Fruit fly (Drosophila melanogaster): Measurements from ENCODE around the gene CG9215.
A peak's percentile ranks its signal among the peaks of the same experiment; 100 is the strongest.

Gene CG9215

dm6 chrX:15617916-15618315, 35.2 kb upstream of the CG9215 start (continued):
- peak; percentile 26 for TF ChIP-seq CoRest (tag; optimal IDR thresholded peaks at IDR 0.05)
- 0 out of 2 replicates have a peak, but pooled peaks have one; percentile 22 for TF ChIP-seq Rx (GFP tag; IDR thresholded peaks at IDR 0.05)
- no peak for TF ChIP-seq NC2α (GFP tag; optimal IDR thresholded peaks at IDR 0.05)
- TF ChIP-seq CG17361 (GFP tag; IDR thresholded peaks at IDR 0.05): peak; percentile 35; the same call in 1 of the 3 replicates
- TF ChIP-seq caup (GFP tag; optimal IDR thresholded peaks at IDR 0.05; ENCODE audit: severe bottlenecking): no peak
- TF ChIP-seq cg (GFP tag; optimal IDR thresholded peaks at IDR 0.05): no peak
- peak; percentile 61 for TF ChIP-seq sens (GFP tag)
- TF ChIP-seq H15 (GFP tag; IDR thresholded peaks at IDR 0.05): 0 out of 3 replicates have a peak, but pooled peaks have one; percentile 35
- no peak for TF ChIP-seq gsb (GFP tag; IDR thresholded peaks at IDR 0.05)
- TF ChIP-seq CG12391 (tag; optimal IDR thresholded peaks at IDR 0.05): peak; percentile 47
- TF ChIP-seq cwo (GFP tag; optimal IDR thresholded peaks at IDR 0.05): no peak
- TF ChIP-seq HLH3B (GFP tag; IDR thresholded peaks at IDR 0.05): peak; percentile 51
- no peak for TF ChIP-seq CG12744 (GFP tag; optimal IDR thresholded peaks at IDR 0.05)
- TF ChIP-seq Neu2 (GFP tag; optimal IDR thresholded peaks at IDR 0.05; ENCODE audit: borderline replicate concordance): no peak
- no peak for TF ChIP-seq amos (GFP tag; IDR thresholded peaks at IDR 0.05; ENCODE audit: partially characterized antibody)
- TF ChIP-seq CG8944 (GFP tag; optimal IDR thresholded peaks at IDR 0.05): no peak
- TF ChIP-seq B-H1 (GFP tag; IDR thresholded peaks at IDR 0.05): peak; percentile 47; the same call in 1 of the 3 replicates
- TF ChIP-seq wor (GFP tag; IDR thresholded peaks at IDR 0.05): no peak
- TF ChIP-seq CG14441 (GFP tag; IDR thresholded peaks at IDR 0.05): peak; percentile 54; the same call in 1 of the 2 replicates
- TF ChIP-seq CG10321 (GFP tag; IDR thresholded peaks at IDR 0.05): no peak
- no peak for TF ChIP-seq fu2 (GFP tag; optimal IDR thresholded peaks at IDR 0.05)
- TF ChIP-seq Optix (GFP tag; IDR thresholded peaks at IDR 0.05): 0 out of 3 replicates have a peak, but pooled peaks have one; percentile 55
- peak; percentile 36; the same call in 1 of the 3 replicates for TF ChIP-seq CG34422 (GFP tag; IDR thresholded peaks at IDR 0.05)
- TF ChIP-seq D (optimal IDR thresholded peaks at IDR 0.05): no peak
- no peak for TF ChIP-seq D (GFP tag; optimal IDR thresholded peaks at IDR 0.05)
- TF ChIP-seq CG14710 (tag; optimal IDR thresholded peaks at IDR 0.05): peak; percentile 17
- TF ChIP-seq unpg (GFP tag; optimal IDR thresholded peaks at IDR 0.05): peak; percentile 49
- TF ChIP-seq gem (tag; optimal IDR thresholded peaks at IDR 0.05): peak; percentile 66
- no peak for TF ChIP-seq CG1832 (GFP tag; optimal IDR thresholded peaks at IDR 0.05)
- TF ChIP-seq CG3163 (GFP tag; optimal IDR thresholded peaks at IDR 0.05): no peak
- TF ChIP-seq sens-2 (GFP tag; IDR thresholded peaks at IDR 0.05): peak; percentile 54; the same call in 1 of the 2 replicates
- peak; percentile 59; the same call in 2 of the 3 replicates for TF ChIP-seq row (GFP tag; IDR thresholded peaks at IDR 0.05)
- peak; percentile 67; the same call in 1 of the 3 replicates for TF ChIP-seq otp (GFP tag; IDR thresholded peaks at IDR 0.05)
- 0 out of 2 replicates have a peak, but pooled peaks have one; percentile 16 for TF ChIP-seq CG4404 (GFP tag; IDR thresholded peaks at IDR 0.05)
- TF ChIP-seq Chrac-16 (GFP tag; optimal IDR thresholded peaks at IDR 0.05): no peak
- TF ChIP-seq CG7357 (GFP tag; IDR thresholded peaks at IDR 0.05): peak; percentile 44; the same call in 1 of the 3 replicates
- no peak for TF ChIP-seq sqz (GFP tag; optimal IDR thresholded peaks at IDR 0.05)
- TF ChIP-seq CG12104 (GFP tag; optimal IDR thresholded peaks at IDR 0.05): no peak
- no peak for TF ChIP-seq Scr (GFP tag; IDR thresholded peaks at IDR 0.05; ENCODE audit: partially characterized antibody)
- no peak for TF ChIP-seq Kr (GFP tag; optimal IDR thresholded peaks at IDR 0.05)
- no peak for TF ChIP-seq pan (optimal IDR thresholded peaks at IDR 0.05)
- peak in 1 of 2 experiments; percentile 56 for TF ChIP-seq pan (GFP tag; optimal IDR thresholded peaks at IDR 0.05 in 1 of 2, IDR thresholded peaks at IDR 0.05 in 1 of 2)
- peak; percentile 85 for TF ChIP-seq Drgx (GFP tag; IDR thresholded peaks at IDR 0.05)
- TF ChIP-seq Sox102F (GFP tag; optimal IDR thresholded peaks at IDR 0.05): peak; percentile 70
- peak; percentile 39 for TF ChIP-seq CG2202 (tag; optimal IDR thresholded peaks at IDR 0.05)
- TF ChIP-seq dimm (GFP tag; IDR thresholded peaks at IDR 0.05): no peak
- no peak for TF ChIP-seq Dek (tag; optimal IDR thresholded peaks at IDR 0.05)
- no peak for TF ChIP-seq hth (optimal IDR thresholded peaks at IDR 0.05)
- TF ChIP-seq h (optimal IDR thresholded peaks at IDR 0.05): no peak
- TF ChIP-seq CG10959 (GFP tag; IDR thresholded peaks at IDR 0.05): 0 out of 2 replicates have a peak, but pooled peaks have one; percentile 28
- peak; percentile 0 for TF ChIP-seq CG15269 (tag; optimal IDR thresholded peaks at IDR 0.05)
- TF ChIP-seq mam (GFP tag; optimal IDR thresholded peaks at IDR 0.05): no peak

Measured in whole organism, embryonic.